Fruit fly (Drosophila melanogaster): ENCODE measurements around the gene Ugalt.

Ugalt gene

DNA sequence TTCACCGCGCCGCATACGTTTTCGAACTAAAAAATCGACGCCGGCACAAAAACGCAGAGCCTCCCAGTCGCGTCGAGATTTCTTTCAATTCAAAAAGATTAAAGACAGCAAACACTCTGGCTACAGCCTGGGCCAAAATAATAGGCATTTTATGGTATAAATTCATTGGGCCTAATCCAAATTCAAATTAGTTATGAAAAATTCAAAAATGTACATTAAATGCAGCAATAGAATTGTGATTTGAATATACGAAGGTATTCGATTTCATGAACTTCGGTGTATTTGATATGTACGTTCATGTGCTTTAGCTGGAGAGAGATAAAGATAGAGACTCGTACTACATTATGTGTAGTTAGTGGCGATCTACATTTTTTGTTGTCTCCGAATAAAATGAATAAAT, 40.4 kb upstream of the Ugalt start, which contains the start of gene Syx4 (continued):
- TF ChIP-seq sna (GFP tag; IDR thresholded peaks at IDR 0.05; ENCODE audit: partially characterized antibody) (no peak), CG9876 (GFP tag; optimal IDR thresholded peaks at IDR 0.05) (peak; percentile 79), Dip3 (GFP tag; optimal IDR thresholded peaks at IDR 0.05) (peak; percentile 93), CG12155 (GFP tag; optimal IDR thresholded peaks at IDR 0.05) (peak; percentile 82), cad (GFP tag; optimal IDR thresholded peaks at IDR 0.05) (no peak), D19B (GFP tag; optimal IDR thresholded peaks at IDR 0.05) (peak; percentile 63), stwl (tag; optimal IDR thresholded peaks at IDR 0.05) (no peak), CG15479 (GFP tag; optimal IDR thresholded peaks at IDR 0.05) (no peak), dmrt11E (tag; optimal IDR thresholded peaks at IDR 0.05) (peak; percentile 39), CG1603 (tag; optimal IDR thresholded peaks at IDR 0.05) (peak; percentile 94), bcd (GFP tag; optimal IDR thresholded peaks at IDR 0.05) (peak; percentile 92), Dbx (GFP tag; IDR thresholded peaks at IDR 0.05) (peak; percentile 89), CG3726 (GFP tag; IDR thresholded peaks at IDR 0.05) (0 out of 3 replicates have a peak, but pooled peaks have one; percentile 69), dpn (GFP tag; optimal IDR thresholded peaks at IDR 0.05) (peak; percentile 89 to 92), Lpt (GFP tag; optimal IDR thresholded peaks at IDR 0.05) (no peak), CG3065 (GFP tag; optimal IDR thresholded peaks at IDR 0.05) (peak; percentile 46), CG7372 (GFP tag; IDR thresholded peaks at IDR 0.05) (peak; percentile 83), nmo (GFP tag; optimal IDR thresholded peaks at IDR 0.05) (peak; percentile 88), CG16863 (GFP tag; optimal IDR thresholded peaks at IDR 0.05) (peak; percentile 87), Vsx1 (GFP tag; optimal IDR thresholded peaks at IDR 0.05) (peak; percentile 76), Hr3 (GFP tag; optimal IDR thresholded peaks at IDR 0.05) (peak; percentile 79), D (optimal IDR thresholded peaks at IDR 0.05) (no peak), D (GFP tag; optimal IDR thresholded peaks at IDR 0.05) (peak; percentile 77), dan (GFP tag; IDR thresholded peaks at IDR 0.05) (no peak), Nf-YC (tag; optimal IDR thresholded peaks at IDR 0.05) (peak; percentile 55), CG9932 (GFP tag; IDR thresholded peaks at IDR 0.05) (peak; percentile 86), cwo (GFP tag; optimal IDR thresholded peaks at IDR 0.05) (peak; percentile 90), Hey (tag; optimal IDR thresholded peaks at IDR 0.05) (peak; percentile 27), peb (GFP tag; IDR thresholded peaks at IDR 0.05) (peak; percentile 71), CG8290 (GFP tag; optimal IDR thresholded peaks at IDR 0.05) (peak; percentile 3), CG8290 (tag; optimal IDR thresholded peaks at IDR 0.05) (peak in 1 of 2 experiments; percentile 98), Bteb2 (GFP tag; optimal IDR thresholded peaks at IDR 0.05) (peak; percentile 87), so (GFP tag; IDR thresholded peaks at IDR 0.05) (peak; percentile 92), CG11456 (GFP tag; IDR thresholded peaks at IDR 0.05) (peak; percentile 91), ind (GFP tag; optimal IDR thresholded peaks at IDR 0.05) (peak; percentile 91), ftz-f1 (GFP tag; optimal IDR thresholded peaks at IDR 0.05) (no peak), Ssrp (tag; optimal IDR thresholded peaks at IDR 0.05) (peak; percentile 81), zf30C (GFP tag; optimal IDR thresholded peaks at IDR 0.05) (no peak), ab (GFP tag; optimal IDR thresholded peaks at IDR 0.05) (peak; percentile 46), CkIIα-i1 (GFP tag; IDR thresholded peaks at IDR 0.05) (peak; percentile 43; the same call in 1 of the 2 replicates), CG17912 (GFP tag; optimal IDR thresholded peaks at IDR 0.05) (no peak), oc (tag; optimal IDR thresholded peaks at IDR 0.05) (peak; percentile 91), Side (GFP tag; optimal IDR thresholded peaks at IDR 0.05) (peak; percentile 87), lbe (GFP tag; optimal IDR thresholded peaks at IDR 0.05) (peak; percentile 90), BtbVII (GFP tag; optimal IDR thresholded peaks at IDR 0.05) (peak; percentile 92), Lhr (GFP tag; optimal IDR thresholded peaks at IDR 0.05) (peak; percentile 50), Xrp1 (GFP tag; IDR thresholded peaks at IDR 0.05) (peak; percentile 89), chn (GFP tag; optimal IDR thresholded peaks at IDR 0.05) (peak; percentile 73), jumu (GFP tag; optimal IDR thresholded peaks at IDR 0.05) (peak; percentile 82), CG2889 (GFP tag; IDR thresholded peaks at IDR 0.05) (peak; percentile 77), Ets65A (GFP tag) (peak; percentile 96), CG7357 (GFP tag; IDR thresholded peaks at IDR 0.05) (peak; percentile 82), CG3838 (GFP tag; optimal IDR thresholded peaks at IDR 0.05) (peak; percentile 77)

Data from whole organism, embryonic.